Worm (Caenorhabditis elegans) whole organism, late embryonic: ENCODE measurements around the gene W01A11.1.

Experiments used
- ceh-18 ChIP-seq: sonication (generic microtip); optimal IDR thresholded peaks from 2 replicates; lab custom pipeline; 2016; ENCODE audit warnings: missing genetic modification characterization, missing compliant biosample characterization
- ceh-19 ChIP-seq: fragments of 200-800 bp; sonication (Bioruptor generic); optimal IDR thresholded peaks from 2 replicates; lab custom pipeline; 2018; ENCODE audit warnings: mild to moderate bottlenecking, missing genetic modification characterization, missing compliant biosample characterization
- ceh-6 ChIP-seq: fragments of 200-800 bp; sonication (Bioruptor generic); optimal IDR thresholded peaks from 2 replicates; lab custom pipeline; 2018; ENCODE audit warnings: mild to moderate bottlenecking, missing genetic modification characterization, missing compliant biosample characterization
- hlh-15 ChIP-seq: sonication (generic microtip); optimal IDR thresholded peaks from 2 replicates; lab custom pipeline; 2016; ENCODE audit warnings: missing genetic modification characterization, missing compliant biosample characterization
- pha-4 ChIP-seq: fragments of 150-350 bp; optimal IDR thresholded peaks from 2 replicates; lab custom pipeline; 2018; ENCODE audit warnings: missing biosample characterization, missing genetic modification reagents, missing genetic modification characterization
- sox-2 ChIP-seq: fragments of 200-800 bp; sonication (Bioruptor generic); IDR thresholded peaks from 2 replicates; pipeline ENCODE4 v1.3.6; 2022; ENCODE audit warnings: missing genetic modification reagents, missing genetic modification characterization, missing compliant biosample characterization
- sox-4 ChIP-seq: sonication (generic microtip); optimal IDR thresholded peaks from 2 replicates; lab custom pipeline; 2017; ENCODE audit warnings: mild to moderate bottlenecking, missing genetic modification characterization, inconsistent platforms, missing compliant biosample characterization
- ttx-3 ChIP-seq: sonication (generic microtip); optimal IDR thresholded peaks from 2 replicates; lab custom pipeline; 2016; ENCODE audit warnings: missing genetic modification reagents, missing genetic modification characterization, missing compliant biosample characterization
- unc-55 ChIP-seq: sonication (generic microtip); optimal IDR thresholded peaks from 2 replicates; lab custom pipeline; 2017; ENCODE audit warnings: missing biosample characterization, missing genetic modification reagents, missing genetic modification characterization

DNA sequence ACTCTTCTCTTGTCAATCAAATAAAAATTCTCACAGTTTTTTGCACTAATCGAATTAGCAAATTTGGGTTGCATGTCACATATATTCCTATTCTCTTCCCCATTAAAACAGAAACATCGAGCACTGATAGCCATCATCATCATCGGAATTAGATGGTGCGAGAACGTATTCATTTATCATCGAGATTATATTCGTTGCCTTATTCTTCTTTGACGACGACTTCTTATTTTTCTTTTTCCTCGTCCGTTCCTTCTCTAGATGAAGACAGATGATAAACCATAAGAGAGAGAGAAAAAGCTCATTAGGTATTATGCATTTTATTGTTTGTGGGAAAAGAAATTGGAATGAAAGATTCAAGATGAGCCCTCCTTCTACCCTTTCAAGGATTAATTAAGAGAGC, 27.8 kb upstream of the W01A11.1 start:
- TF ChIP-seq sox-4 (tag; lab: Kevin White, UChicago) (no peak), pha-4 (no peak), unc-55 (GFP tag; lab: Kevin White, UChicago) (no peak), sox-2 (GFP tag; lab: Robert Waterston, UW) (no peak), ceh-19 (GFP tag; lab: Kevin White, UChicago) (no peak), hlh-15 (tag; lab: Kevin White, UChicago) (no peak), ttx-3 (tag; lab: Kevin White, UChicago) (no peak), ceh-18 (tag; lab: Kevin White, UChicago) (no peak), ceh-6 (GFP tag; lab: Kevin White, UChicago) (no peak)
